Worm (Caenorhabditis elegans): ENCODE results near the gene dars-1.

The dars-1 gene

ce11 chrIII:9528824-9529223, 37.8 kb upstream of the dars-1 start, which contains the start of gene ZK1098.2:
Gene ZK1098.2, plus strand, starts transcription at chrIII:9529159.
- 0 out of 2 replicates have a peak, but pooled peaks have one; percentile 13 for TF ChIP-seq egl-44 (GFP tag; IDR thresholded peaks at IDR 0.05)
- TF ChIP-seq ztf-18 (tag; optimal IDR thresholded peaks at IDR 0.05) = peak; percentile 20
- TF ChIP-seq let-607 (tag; optimal IDR thresholded peaks at IDR 0.05) = peak; percentile 77 to 92
- peak in 1 of 3 experiments; percentile 49 for TF ChIP-seq lin-35 (GFP tag; optimal IDR thresholded peaks at IDR 0.05)
- no peak for TF ChIP-seq nhr-90 (tag; optimal IDR thresholded peaks at IDR 0.05)
- no peak for TF ChIP-seq pbrm-1 (GFP tag; IDR thresholded peaks at IDR 0.05)
- peak; percentile 61 for TF ChIP-seq attf-5 (GFP tag; optimal IDR thresholded peaks at IDR 0.05)
- TF ChIP-seq F23B12.7 (tag; optimal IDR thresholded peaks at IDR 0.05; ENCODE audit: insufficient read depth) = peak; percentile 64
- no peak for TF ChIP-seq nfyb-1 (GFP tag; IDR thresholded peaks at IDR 0.05)

ce11 chrIII:9526851-9527250, 35.8 kb upstream of the dars-1 start, which contains the start of gene ZK1098.6:
Gene ZK1098.6, plus strand, starts transcription at chrIII:9527151.
- TF ChIP-seq repo-1 (tag; optimal IDR thresholded peaks at IDR 0.05) (no peak), lin-40 (tag; optimal IDR thresholded peaks at IDR 0.05) (no peak), ceh-40 (GFP tag; IDR thresholded peaks at IDR 0.05) (no peak), nhr-80 (tag; optimal IDR thresholded peaks at IDR 0.05) (no peak), tlf-1 (GFP tag; optimal IDR thresholded peaks at IDR 0.05) (no peak), F55B11.4 (tag; optimal IDR thresholded peaks at IDR 0.05; ENCODE audit: borderline replicate concordance, insufficient read depth) (no peak), rec-8 (tag; optimal IDR thresholded peaks at IDR 0.05) (no peak), mcd-1 (GFP tag; IDR thresholded peaks at IDR 0.05) (no peak), hmg-1.2 (GFP tag; IDR thresholded peaks at IDR 0.05) (no peak), ceh-58 (GFP tag; IDR thresholded peaks at IDR 0.05) (no peak), F57C9.4 (tag; optimal IDR thresholded peaks at IDR 0.05) (no peak), F49E8.2 (tag; optimal IDR thresholded peaks at IDR 0.05; ENCODE audit: insufficient read depth) (no peak), mel-28 (tag; optimal IDR thresholded peaks at IDR 0.05; ENCODE audit: borderline replicate concordance) (no peak), tbx-9 (tag; optimal IDR thresholded peaks at IDR 0.05; ENCODE audit: borderline replicate concordance) (no peak), attf-3 (GFP tag; conservative IDR thresholded peaks at IDR 0.05) (no peak)

ce11 chrIII:9525252-9525651, 34.2 kb upstream of the dars-1 start, which contains the start of gene trpp-3:
Gene trpp-3, plus strand, starts transcription at chrIII:9525552.
- no peak for TF ChIP-seq nhr-80 (tag; optimal IDR thresholded peaks at IDR 0.05)
- no peak for TF ChIP-seq ceh-100 (GFP tag; IDR thresholded peaks at IDR 0.05)
- no peak for TF ChIP-seq egl-44 (GFP tag; IDR thresholded peaks at IDR 0.05)
- no peak for TF ChIP-seq sea-2 (GFP tag; IDR thresholded peaks at IDR 0.05)
- TF ChIP-seq mxl-1 (tag; optimal IDR thresholded peaks at IDR 0.05) = no peak
- no peak for TF ChIP-seq attf-5 (GFP tag; optimal IDR thresholded peaks at IDR 0.05)
- no peak for TF ChIP-seq mcd-1 (GFP tag; IDR thresholded peaks at IDR 0.05)
- TF ChIP-seq F23B12.7 (tag; optimal IDR thresholded peaks at IDR 0.05; ENCODE audit: insufficient read depth) = no peak
- no peak for TF ChIP-seq hsf-1 (GFP tag; IDR thresholded peaks at IDR 0.05)
- TF ChIP-seq B0336.3 (GFP tag; IDR thresholded peaks at IDR 0.05) = no peak
- no peak for TF ChIP-seq tbx-9 (tag; optimal IDR thresholded peaks at IDR 0.05; ENCODE audit: borderline replicate concordance)
- no peak for TF ChIP-seq T26A5.8 (tag; optimal IDR thresholded peaks at IDR 0.05)
- no peak for TF ChIP-seq zim-3 (tag; optimal IDR thresholded peaks at IDR 0.05)
- no peak for TF ChIP-seq madf-6 (GFP tag; IDR thresholded peaks at IDR 0.05)
- no peak for TF ChIP-seq F57C9.4 (tag; optimal IDR thresholded peaks at IDR 0.05)
- no peak for TF ChIP-seq C17E4.6 (GFP tag; IDR thresholded peaks at IDR 0.05)

- no peak for TF ChIP-seq cebp-1 (GFP tag; IDR thresholded peaks at IDR 0.05)
- peak; percentile 13 for TF ChIP-seq cebp-1 (tag; optimal IDR thresholded peaks at IDR 0.05)
- TF ChIP-seq F33H1.4 (GFP tag; IDR thresholded peaks at IDR 0.05) = no peak
- no peak for TF ChIP-seq ekl-4 (GFP tag; IDR thresholded peaks at IDR 0.05)
- TF ChIP-seq Y95B8A.8 (GFP tag; IDR thresholded peaks at IDR 0.05) = no peak
- TF ChIP-seq sptf-2 (GFP tag; optimal IDR thresholded peaks at IDR 0.05) = no peak
- TF ChIP-seq madf-3 (GFP tag; IDR thresholded peaks at IDR 0.05) = 0 out of 2 replicates have a peak, but pooled peaks have one; percentile 25
- no peak for TF ChIP-seq atf-7 (tag; optimal IDR thresholded peaks at IDR 0.05)
- no peak for TF ChIP-seq nhr-179 (tag; optimal IDR thresholded peaks at IDR 0.05)
- no peak for TF ChIP-seq nhr-80 (tag; optimal IDR thresholded peaks at IDR 0.05)
- peak; percentile 43 for TF ChIP-seq ztf-18 (tag; optimal IDR thresholded peaks at IDR 0.05)
- TF ChIP-seq snpc-1.3 (tag; optimal IDR thresholded peaks at IDR 0.05; ENCODE audit: insufficient read depth) = no peak
- TF ChIP-seq dpl-1 (GFP tag; optimal IDR thresholded peaks at IDR 0.05) = no peak
Measured at ce11 chrIII:9523581-9523980, 32.6 kb upstream of the dars-1 start, which contains the start of gene mrps-23. Gene mrps-23, minus strand, starts transcription at chrIII:9523672.

Measured in whole organism, young adult.